Worm (Caenorhabditis elegans): ENCODE data around the gene C31G12.3.

The C31G12.3 gene

DNA sequence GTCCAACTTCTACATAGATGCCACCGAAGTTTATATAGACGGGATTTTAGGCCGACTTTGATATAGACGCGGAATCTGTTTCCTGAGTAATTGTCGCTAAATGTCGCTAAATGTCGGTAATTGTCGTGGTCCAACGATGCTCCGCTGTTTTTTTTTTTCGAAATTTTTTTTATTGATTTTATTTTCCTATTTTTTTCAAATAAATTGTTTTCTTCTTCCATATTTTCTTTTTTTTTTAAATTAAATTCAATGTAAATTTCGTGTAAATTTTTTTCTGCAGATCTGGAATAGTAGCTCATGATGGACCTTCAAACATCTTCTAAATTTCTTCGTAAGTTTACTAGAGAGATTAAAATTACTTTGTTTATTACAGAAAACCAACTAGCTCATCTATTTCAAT, at the start of gene C31G12.3:
C31G12.3 (plus strand) TSS at position 301 of the 400 bp plus-strand sequence.
- TF ChIP-seq W03F9.2 (tag; optimal IDR thresholded peaks at IDR 0.05) (no peak), him-1 (tag; optimal IDR thresholded peaks at IDR 0.05) (no peak), dao-5 (tag; optimal IDR thresholded peaks at IDR 0.05) (no peak)

DNA sequence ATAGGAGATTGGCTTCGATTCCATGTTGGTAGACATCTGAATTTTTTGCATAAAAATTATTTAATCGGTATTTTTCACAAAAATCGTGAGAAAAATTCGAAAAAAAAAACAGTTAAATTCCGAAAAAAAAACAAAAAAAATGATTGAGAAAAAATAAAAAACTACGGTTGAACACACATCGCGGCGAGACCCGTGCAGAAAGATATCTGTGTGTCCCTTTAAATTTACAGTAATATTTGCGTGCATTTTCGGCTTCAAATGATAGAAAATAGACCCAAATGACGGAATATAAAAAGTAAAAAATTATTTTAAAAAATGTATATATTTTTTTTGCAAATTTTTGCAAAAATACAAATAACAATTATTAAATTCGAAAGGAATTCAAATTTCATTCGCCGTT, 47.3 kb upstream of the C31G12.3 start:
- no peak for TF ChIP-seq W03F9.2 (tag; optimal IDR thresholded peaks at IDR 0.05)
- no peak for TF ChIP-seq him-1 (tag; optimal IDR thresholded peaks at IDR 0.05)
- TF ChIP-seq dao-5 (tag; optimal IDR thresholded peaks at IDR 0.05), result no peak

DNA sequence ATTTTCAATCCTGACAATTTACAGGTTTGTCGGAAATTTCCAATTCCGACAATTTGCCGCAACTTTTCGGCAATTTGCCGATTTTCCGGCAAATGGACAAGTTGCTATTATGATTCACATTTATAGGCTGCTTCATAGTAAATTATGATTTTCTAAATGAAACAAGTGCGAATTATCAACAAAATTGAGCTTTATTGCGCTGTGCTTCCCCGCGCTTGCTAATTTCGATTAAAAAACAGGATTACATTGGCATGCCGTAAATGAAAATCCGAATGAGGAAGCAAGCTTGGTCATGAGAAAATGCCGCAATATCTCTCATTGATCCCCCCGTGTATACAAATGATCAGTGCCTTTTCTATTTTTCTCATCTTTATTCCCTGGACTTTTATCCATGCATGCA, 46.3 kb upstream of the C31G12.3 start, which contains the start of gene Y37H2A.10:
Y37H2A.10 (plus strand) TSS at position 301 of the 400 bp plus-strand sequence.
- TF ChIP-seq W03F9.2 (tag; optimal IDR thresholded peaks at IDR 0.05) (no peak), dao-5 (tag; optimal IDR thresholded peaks at IDR 0.05) (no peak), him-1 (tag; optimal IDR thresholded peaks at IDR 0.05) (no peak)

DNA sequence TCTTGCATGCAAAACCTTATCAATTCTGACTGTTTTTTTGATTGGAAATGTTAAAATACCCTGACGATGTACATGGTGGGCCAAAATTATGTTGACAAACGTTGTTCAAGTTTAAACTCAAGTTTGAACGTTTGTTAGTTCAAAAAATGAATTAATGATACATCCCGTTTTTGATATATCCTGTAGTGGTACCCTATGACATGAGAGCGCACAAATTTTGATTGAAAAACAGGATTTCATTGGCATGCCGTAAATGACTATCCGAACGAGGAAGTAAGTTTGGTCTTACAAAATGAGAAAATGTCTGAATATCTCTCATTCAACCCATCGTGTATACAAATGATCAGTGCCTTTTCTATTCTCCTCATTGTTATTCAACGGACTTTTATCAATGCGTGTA, 43.8 kb upstream of the C31G12.3 start, which contains the start of gene Y37H2A.11:
Y37H2A.11 (plus strand) TSS at position 301 of the 400 bp plus-strand sequence.
- TF ChIP-seq dao-5 (tag; optimal IDR thresholded peaks at IDR 0.05), result no peak
- TF ChIP-seq him-1 (tag; optimal IDR thresholded peaks at IDR 0.05), result no peak
- TF ChIP-seq W03F9.2 (tag; optimal IDR thresholded peaks at IDR 0.05), result no peak

DNA sequence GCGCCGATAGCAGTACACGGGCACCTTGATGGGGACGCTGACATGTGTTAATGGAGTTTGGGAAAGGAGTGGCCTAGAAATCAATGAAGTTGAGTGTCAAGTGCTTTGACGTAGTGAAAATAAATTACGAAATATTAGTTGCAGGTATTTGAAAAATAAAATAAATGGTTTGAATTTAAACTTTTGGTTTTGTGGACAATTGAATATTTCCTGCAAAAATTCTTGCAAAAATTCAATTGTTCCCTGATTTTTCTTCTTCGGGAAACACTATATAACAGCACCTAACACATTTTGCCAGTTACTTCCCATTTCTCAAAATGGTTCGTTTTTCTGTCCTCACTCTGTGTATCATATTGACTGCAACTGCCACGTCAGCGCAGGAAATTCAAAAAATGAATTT, 42.5 kb upstream of the C31G12.3 start, which contains the start of gene Y37H2A.13:
Y37H2A.13 (plus strand) TSS at position 301 of the 400 bp plus-strand sequence.
- TF ChIP-seq dao-5 (tag; optimal IDR thresholded peaks at IDR 0.05) (no peak), him-1 (tag; optimal IDR thresholded peaks at IDR 0.05) (no peak), W03F9.2 (tag; optimal IDR thresholded peaks at IDR 0.05) (no peak)

DNA sequence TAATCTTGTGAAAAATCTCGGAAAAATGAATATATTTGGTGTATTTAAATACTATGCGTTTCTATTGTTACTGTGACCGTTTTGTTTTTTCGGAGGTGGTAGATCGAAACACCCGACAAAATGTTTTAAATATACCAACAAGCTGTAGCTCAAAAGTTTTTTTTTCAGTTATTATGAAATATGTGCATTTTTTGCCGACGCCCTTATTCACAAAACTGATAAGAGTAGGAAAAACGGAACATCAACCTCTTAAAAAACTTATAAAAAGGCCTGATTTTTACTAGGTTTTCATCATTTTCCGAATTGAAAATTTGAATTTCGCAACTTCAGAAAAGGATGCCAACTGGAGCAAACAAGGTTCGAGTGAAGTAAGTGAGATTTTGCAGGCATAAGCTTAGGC, 41.6 kb upstream of the C31G12.3 start, which contains the start of gene Y37H2A.14:
Y37H2A.14 (plus strand) TSS at position 301 of the 400 bp plus-strand sequence.
- no peak for TF ChIP-seq W03F9.2 (tag; optimal IDR thresholded peaks at IDR 0.05)
- no peak for TF ChIP-seq him-1 (tag; optimal IDR thresholded peaks at IDR 0.05)
- no peak for TF ChIP-seq dao-5 (tag; optimal IDR thresholded peaks at IDR 0.05)

DNA sequence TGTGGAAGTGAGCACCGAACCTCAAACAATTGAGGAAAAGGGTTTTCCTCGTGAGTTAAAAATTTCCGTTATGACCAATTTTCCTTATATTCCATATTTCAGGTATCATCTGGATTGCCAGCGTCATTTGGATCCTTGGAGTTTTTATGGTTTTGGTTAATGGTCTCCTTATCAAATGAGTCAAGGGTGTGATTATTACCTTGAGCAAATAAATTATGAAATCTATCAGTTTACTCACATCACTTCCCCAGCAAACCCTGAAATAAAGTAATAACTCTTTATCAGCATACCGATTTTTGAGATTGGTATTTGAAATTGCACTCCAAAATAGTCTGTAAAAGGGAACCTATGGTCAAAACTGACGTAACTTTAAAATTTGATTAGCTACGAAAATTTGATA, 40.6 kb upstream of the C31G12.3 start:
- no peak for TF ChIP-seq W03F9.2 (tag; optimal IDR thresholded peaks at IDR 0.05)
- no peak for TF ChIP-seq dao-5 (tag; optimal IDR thresholded peaks at IDR 0.05)
- no peak for TF ChIP-seq him-1 (tag; optimal IDR thresholded peaks at IDR 0.05)

DNA sequence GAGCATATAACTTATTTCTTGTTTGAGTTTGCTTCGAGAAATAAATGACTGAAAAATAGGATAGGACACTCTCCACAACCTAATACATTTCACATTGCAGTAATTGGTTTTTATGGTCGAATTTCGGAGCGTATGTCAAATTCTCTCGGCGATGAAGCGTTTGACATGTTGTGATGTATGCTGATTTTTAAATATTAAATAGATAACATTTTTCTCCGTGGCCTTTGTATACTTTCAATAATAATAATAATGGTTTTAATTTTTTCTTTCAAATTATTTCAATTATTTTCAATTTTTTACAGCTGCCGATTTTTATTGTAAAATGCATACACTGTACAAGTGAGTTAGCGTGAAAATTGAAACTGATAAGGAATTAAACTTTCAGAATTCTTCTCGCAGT, 38.9 kb upstream of the C31G12.3 start, which contains the start of gene C14A6.3:
C14A6.3 (plus strand) TSS at position 301 of the 400 bp plus-strand sequence.
- TF ChIP-seq dao-5 (tag; optimal IDR thresholded peaks at IDR 0.05) (no peak), W03F9.2 (tag; optimal IDR thresholded peaks at IDR 0.05) (no peak), him-1 (tag; optimal IDR thresholded peaks at IDR 0.05) (no peak)

DNA sequence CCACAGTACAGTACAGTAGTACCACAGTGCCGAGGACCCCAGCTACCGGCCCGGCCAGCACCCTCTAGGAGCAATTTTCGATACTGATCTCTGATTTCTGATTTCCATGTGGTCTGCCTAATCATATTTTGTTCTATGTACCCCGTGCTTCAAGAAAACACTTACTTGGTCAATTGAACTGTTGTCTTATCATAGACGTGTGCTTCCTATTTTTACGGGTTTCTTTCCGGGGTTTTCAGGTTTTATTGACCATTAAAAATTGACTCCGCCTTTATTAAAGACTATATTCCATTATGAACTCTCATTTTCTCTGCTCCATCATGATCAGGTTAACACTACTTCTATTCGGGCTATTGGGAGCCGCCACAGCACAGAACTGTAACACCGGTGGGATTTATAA, 27.3 kb upstream of the C31G12.3 start, which contains the start of gene clec-48:
clec-48 (plus strand) TSS at position 320 of the 400 bp plus-strand sequence.
- TF ChIP-seq him-1 (tag; optimal IDR thresholded peaks at IDR 0.05) (no peak), dao-5 (tag; optimal IDR thresholded peaks at IDR 0.05) (no peak), W03F9.2 (tag; optimal IDR thresholded peaks at IDR 0.05) (no peak)

DNA sequence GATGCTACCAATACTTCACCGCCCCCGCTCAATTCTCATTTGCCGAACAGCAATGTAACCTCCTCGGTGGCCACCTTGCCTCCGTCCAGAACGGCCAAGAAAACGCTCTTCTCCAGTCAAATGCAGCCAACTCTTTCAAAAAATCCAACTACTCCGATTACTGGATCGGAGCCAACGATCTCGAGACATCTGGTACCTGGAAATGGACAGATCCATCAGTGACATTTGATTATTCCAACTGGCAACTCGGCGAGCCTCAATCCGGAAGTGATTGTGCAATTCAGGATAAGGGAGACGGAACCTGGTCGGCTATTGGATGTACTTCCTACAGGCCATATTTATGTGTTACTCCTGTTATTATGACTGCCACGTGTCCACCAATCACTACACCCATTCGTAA, 26.8 kb upstream of the C31G12.3 start:
- TF ChIP-seq dao-5 (tag; optimal IDR thresholded peaks at IDR 0.05) (no peak), him-1 (tag; optimal IDR thresholded peaks at IDR 0.05) (no peak), W03F9.2 (tag; optimal IDR thresholded peaks at IDR 0.05) (no peak)

DNA sequence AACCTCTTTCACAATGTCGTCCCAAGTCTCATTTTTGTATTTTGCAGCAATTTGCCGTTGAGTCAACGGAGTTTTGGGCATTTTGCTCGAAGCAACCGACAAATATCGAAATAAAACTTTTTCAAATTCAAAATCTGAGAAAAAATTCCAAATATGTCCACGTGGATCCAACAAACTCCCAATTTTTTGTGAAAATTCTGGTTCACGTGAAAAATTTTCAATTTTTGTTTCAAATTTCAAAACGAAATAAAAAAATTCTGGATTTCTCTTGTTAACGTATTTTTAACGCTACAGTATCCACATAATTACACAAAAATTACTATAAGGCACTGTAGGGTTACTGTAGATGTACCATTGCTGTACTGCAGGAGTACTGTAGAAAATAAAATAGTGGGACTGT, 23.8 kb upstream of the C31G12.3 start, which contains the start of gene C14A6.13:
C14A6.13 (minus strand) TSS at position 101 of the 400 bp plus-strand sequence.
- TF ChIP-seq him-1 (tag; optimal IDR thresholded peaks at IDR 0.05) (no peak), dao-5 (tag; optimal IDR thresholded peaks at IDR 0.05) (no peak), W03F9.2 (tag; optimal IDR thresholded peaks at IDR 0.05) (no peak)

DNA sequence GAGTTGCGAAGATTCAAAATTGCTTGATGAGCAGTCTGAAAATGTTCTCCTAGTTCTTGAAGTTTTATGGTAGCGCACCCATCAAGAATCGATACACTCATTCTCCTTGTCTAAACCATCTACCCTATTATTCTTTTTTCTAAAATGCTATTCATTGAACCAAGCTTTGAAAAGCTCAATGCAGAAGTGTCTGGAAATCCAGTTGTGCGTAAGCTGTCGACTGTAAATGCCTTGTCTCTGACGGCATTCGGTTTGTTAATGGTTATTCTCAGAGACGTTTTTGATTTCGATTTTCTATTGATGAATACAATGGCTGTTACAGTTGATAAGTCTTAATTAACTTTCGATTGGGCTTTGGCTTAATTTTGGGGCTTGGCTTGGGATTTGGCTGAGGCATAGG, 22.4 kb upstream of the C31G12.3 start, which contains the start of gene C14A6.12:
C14A6.12 (minus strand) TSS at position 101 of the 400 bp plus-strand sequence.
- TF ChIP-seq dao-5 (tag; optimal IDR thresholded peaks at IDR 0.05), result no peak
- TF ChIP-seq him-1 (tag; optimal IDR thresholded peaks at IDR 0.05), result no peak
- TF ChIP-seq W03F9.2 (tag; optimal IDR thresholded peaks at IDR 0.05), result no peak

DNA sequence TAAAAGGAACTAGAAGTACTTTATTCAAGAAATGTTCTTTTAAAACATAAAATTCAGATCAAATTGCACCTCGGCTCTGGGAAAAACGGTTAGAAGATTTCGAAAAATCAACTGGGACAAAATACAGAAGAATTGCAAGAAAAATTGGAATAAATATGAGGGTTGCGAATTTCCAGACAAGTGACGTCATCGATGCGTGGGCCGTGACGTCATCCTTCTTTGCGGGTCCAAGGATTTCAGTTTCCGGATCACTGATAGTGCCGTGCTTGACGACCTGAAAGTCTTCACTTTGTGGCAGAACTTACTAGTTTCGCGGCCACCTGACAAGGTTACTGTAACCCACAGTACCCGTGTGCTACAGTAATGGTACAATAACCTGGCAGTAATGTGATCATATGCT, 21.6 kb upstream of the C31G12.3 start:
- TF ChIP-seq dao-5 (tag; optimal IDR thresholded peaks at IDR 0.05), result no peak

DNA sequence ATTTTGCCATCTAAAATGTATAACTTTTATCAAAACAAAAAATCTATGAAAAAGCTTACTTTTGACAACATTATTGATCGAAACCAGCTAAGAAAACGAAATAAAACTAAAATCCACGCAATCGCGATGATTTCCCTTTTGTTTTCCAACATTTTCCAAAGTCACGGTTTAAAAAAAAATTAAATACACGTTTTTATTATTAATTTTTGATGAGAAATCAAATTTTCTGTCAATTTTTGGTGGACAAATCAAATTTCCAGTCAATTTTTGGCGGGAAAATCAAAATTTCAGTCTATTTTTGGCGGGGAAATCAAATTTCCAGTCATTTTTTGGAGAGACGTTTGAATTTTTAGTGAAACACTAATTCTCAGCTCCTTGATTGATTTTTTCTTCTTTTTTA, 20.3 kb upstream of the C31G12.3 start, which contains the start of gene C14A6.5:
C14A6.5 (minus strand) TSS at position 101 of the 400 bp plus-strand sequence.
- TF ChIP-seq dao-5 (tag; optimal IDR thresholded peaks at IDR 0.05) (no peak), W03F9.2 (tag; optimal IDR thresholded peaks at IDR 0.05) (no peak), him-1 (tag; optimal IDR thresholded peaks at IDR 0.05) (no peak)

DNA sequence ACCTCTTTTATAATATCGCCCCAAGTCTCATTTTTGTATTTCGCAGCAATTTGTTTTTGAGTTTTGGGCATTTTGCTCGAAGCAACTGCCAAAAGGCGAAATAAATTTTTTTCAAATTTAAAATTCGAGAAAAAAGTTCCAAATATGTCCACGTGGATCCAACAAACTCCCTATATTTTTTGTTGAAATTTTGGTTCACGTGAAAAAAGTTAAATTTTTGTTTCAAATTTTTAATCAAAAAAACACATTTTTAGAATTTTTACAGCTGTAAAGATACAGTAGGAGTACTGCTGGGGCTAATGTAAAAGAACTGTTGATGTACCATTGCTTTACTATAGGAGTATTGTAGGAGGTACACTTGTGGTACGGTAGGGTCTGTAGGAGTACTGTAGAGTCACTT, 17.8 kb upstream of the C31G12.3 start, which contains the start of gene C14A6.6:
C14A6.6 (minus strand) TSS at position 101 of the 400 bp plus-strand sequence.
- TF ChIP-seq him-1 (tag; optimal IDR thresholded peaks at IDR 0.05), result no peak
- TF ChIP-seq W03F9.2 (tag; optimal IDR thresholded peaks at IDR 0.05), result no peak
- TF ChIP-seq dao-5 (tag; optimal IDR thresholded peaks at IDR 0.05), result no peak

Measured in whole organism, L4/young adult.